Fruit fly (Drosophila melanogaster) whole organism, pupa: ENCODE results near the gene CG4653.

Experiments used
- CG13204 ChIP-seq: fragments of 200-800 bp; sonication (Bioruptor generic); optimal IDR thresholded peaks from 2 replicates; lab custom pipeline; 2018; ENCODE audit warnings: missing biosample characterization, mild to moderate bottlenecking, missing genetic modification characterization, moderate library complexity
- CG15710 ChIP-seq: fragments of 200-800 bp; sonication (Bioruptor generic); optimal IDR thresholded peaks from 2 replicates; lab custom pipeline; 2018; ENCODE audit warnings: missing biosample characterization, mild to moderate bottlenecking, missing genetic modification characterization, moderate library complexity
- CG17806 ChIP-seq: fragments of 200-800 bp; sonication (Bioruptor generic); optimal IDR thresholded peaks from 2 replicates; lab custom pipeline; 2018; ENCODE audit warnings: missing biosample characterization, mild to moderate bottlenecking, missing genetic modification characterization, moderate library complexity
- CG34367 ChIP-seq: fragments of 200-800 bp; sonication (Bioruptor generic); optimal IDR thresholded peaks from 2 replicates; lab custom pipeline; 2018; ENCODE audit warnings: missing biosample characterization, mild to moderate bottlenecking, missing genetic modification characterization
- CG4496 ChIP-seq: fragments of 200-800 bp; sonication (Bioruptor generic); IDR thresholded peaks from 3 replicates; pipeline ENCODE4 v1.3.6; 2022; ENCODE audit warnings: missing biosample characterization, missing genetic modification characterization
- CG8159 ChIP-seq: fragments of 200-800 bp; sonication (Bioruptor generic); optimal IDR thresholded peaks from 3 replicates; lab custom pipeline; 2018; ENCODE audit warnings: missing biosample characterization, mild to moderate bottlenecking, missing genetic modification characterization, moderate library complexity
- CG8301 ChIP-seq: fragments of 200-800 bp; sonication (Bioruptor generic); optimal IDR thresholded peaks from 2 replicates; lab custom pipeline; 2018; ENCODE audit warnings: missing biosample characterization, mild to moderate bottlenecking, missing genetic modification characterization
- D1 ChIP-seq: fragments of 200-800 bp; sonication (Bioruptor generic); optimal IDR thresholded peaks from 2 replicates; lab custom pipeline; 2018; ENCODE audit warnings: missing biosample characterization, mild to moderate bottlenecking, missing genetic modification characterization, moderate library complexity
- EcR ChIP-seq: fragments of 200-800 bp; sonication (Bioruptor generic); optimal IDR thresholded peaks from 3 replicates; lab custom pipeline; 2019; ENCODE audit warnings: missing biosample characterization, missing genetic modification characterization, mild to moderate bottlenecking, moderate library complexity, missing genetic modification reagents
- Ets98B ChIP-seq: fragments of 200-800 bp; sonication (Bioruptor generic); IDR thresholded peaks from 2 replicates; pipeline ENCODE4 v1.3.6; 2022; ENCODE audit warnings: missing biosample characterization, missing genetic modification characterization
- Pif1A ChIP-seq: fragments of 200-800 bp; sonication (Bioruptor generic); optimal IDR thresholded peaks from 3 replicates; lab custom pipeline; 2016; ENCODE audit warnings: missing biosample characterization, missing genetic modification characterization
- Snoo ChIP-seq: fragments of 200-800 bp; sonication (Bioruptor generic); optimal IDR thresholded peaks from 3 replicates; lab custom pipeline; 2017; ENCODE audit warnings: missing biosample characterization, mild to moderate bottlenecking, missing genetic modification characterization, inconsistent platforms
- fd96Ca ChIP-seq: fragments of 200-800 bp; sonication (Bioruptor generic); IDR thresholded peaks from 3 replicates; pipeline ENCODE4 v1.3.6; 2022; ENCODE audit warnings: missing biosample characterization, missing genetic modification characterization
- gl ChIP-seq: fragments of 200-800 bp; sonication (Bioruptor generic); optimal IDR thresholded peaks from 2 replicates; lab custom pipeline; 2018; ENCODE audit warnings: missing biosample characterization, mild to moderate bottlenecking, missing genetic modification characterization

DNA sequence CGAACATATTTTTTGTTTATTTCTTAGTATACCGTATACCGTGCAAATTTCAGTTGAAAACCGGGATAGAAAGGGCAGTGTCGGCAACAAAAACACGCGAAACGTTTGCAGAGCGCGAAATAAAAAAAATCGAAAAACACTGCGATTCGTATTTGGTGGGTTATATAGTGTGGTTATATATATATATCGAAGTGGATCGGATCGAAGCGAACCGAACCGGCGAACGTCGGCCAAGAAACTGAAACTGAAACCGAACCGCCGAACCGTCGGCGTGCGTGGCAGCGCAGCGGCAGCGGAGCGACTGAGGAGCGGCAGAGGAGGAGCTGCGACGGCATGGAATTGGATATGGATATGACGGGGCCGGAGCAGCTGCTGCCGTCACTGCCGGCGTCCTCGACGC, 17.3 kb downstream of the CG4653 start, which contains the start of the genes CG32572 and CG34325:
- no peak for TF ChIP-seq D1
- no peak for TF ChIP-seq Snoo (tag; lab: Kevin White, UChicago)
- no peak for TF ChIP-seq CG15710 (tag; lab: Kevin White, UChicago)
- TF ChIP-seq CG4496 (GFP tag; lab: Robert Waterston, UW) = no peak
- TF ChIP-seq Ets98B (GFP tag; lab: Robert Waterston, UW) = no peak
- no peak for TF ChIP-seq CG17806 (tag; lab: Kevin White, UChicago)
- TF ChIP-seq EcR (GFP tag; lab: Kevin White, UChicago) = no peak
- TF ChIP-seq CG34367 (tag; lab: Kevin White, UChicago) = no peak
- no peak for TF ChIP-seq CG13204 (GFP tag; lab: Kevin White, UChicago)
- no peak for TF ChIP-seq CG8301 (tag; lab: Kevin White, UChicago)
- no peak for TF ChIP-seq CG8159 (tag; lab: Kevin White, UChicago)
- no peak for TF ChIP-seq gl (tag; lab: Kevin White, UChicago)
- no peak for TF ChIP-seq fd96Ca (GFP tag; lab: Robert Waterston, UW)
- no peak for TF ChIP-seq Pif1A (GFP tag; lab: Kevin White, UChicago)
